Fruit fly (Drosophila melanogaster) whole organism, embryonic: ENCODE results near the gene MESR6.
A peak's percentile ranks its signal among the peaks of the same experiment; 100 is the strongest.

Experiments
- CG2199 ChIP-seq: fragments of 200-800 bp; sonication (Bioruptor generic); IDR thresholded peaks from 3 replicates; pipeline ENCODE4 v1.3.6; 2022; ENCODE audit warnings: missing biosample characterization, missing genetic modification characterization
- CG4424 ChIP-seq: fragments of 200-800 bp; sonication (Bioruptor generic); optimal IDR thresholded peaks from 3 replicates; lab custom pipeline; 2016; ENCODE audit warnings: missing biosample characterization, missing genetic modification characterization
- CG5953 ChIP-seq: fragments of 200-800 bp; sonication (Bioruptor generic); IDR thresholded peaks from 2 replicates; pipeline ENCODE4 v1.3.6; 2022; ENCODE audit warnings: missing biosample characterization, missing genetic modification characterization
- Six4 ChIP-seq: fragments of 200-800 bp; sonication (Bioruptor generic); optimal IDR thresholded peaks from 2 replicates; lab custom pipeline; 2016; ENCODE audit warnings: missing biosample characterization, missing genetic modification characterization
- ap ChIP-seq: fragments of 200-800 bp; sonication (Bioruptor generic); IDR thresholded peaks from 2 replicates; pipeline ENCODE4 v1.3.6; 2022; ENCODE audit warnings: missing biosample characterization, missing genetic modification characterization
- ase ChIP-seq: fragments of 200-800 bp; sonication (Bioruptor generic); IDR thresholded peaks from 3 replicates; pipeline ENCODE4 v1.3.6; 2022; ENCODE audit warnings: missing biosample characterization, missing genetic modification characterization
- ato ChIP-seq: fragments of 200-800 bp; sonication (Bioruptor generic); IDR thresholded peaks from 2 replicates; pipeline ENCODE4 v1.3.6; 2022; ENCODE audit warnings: missing biosample characterization, missing genetic modification characterization; ENCODE audit not compliant: partially characterized antibody
- fd3F ChIP-seq: fragments of 200-800 bp; sonication (Bioruptor generic); optimal IDR thresholded peaks from 2 replicates; lab custom pipeline; 2018; ENCODE audit warnings: missing biosample characterization, mild to moderate bottlenecking, missing genetic modification characterization, moderate library complexity
- fd96Cb ChIP-seq: fragments of 200-800 bp; sonication (Bioruptor generic); optimal IDR thresholded peaks from 2 replicates; lab custom pipeline; 2018; ENCODE audit warnings: missing biosample characterization, mild to moderate bottlenecking, missing genetic modification characterization, moderate library complexity
- insv ChIP-seq, 2 experiments: fragments of 200-800 bp; sonication (Bioruptor generic); optimal IDR thresholded peaks; 3 replicates each; lab custom pipeline; 2016 to 2018; ENCODE audit warnings: missing biosample characterization in 2 of 2, missing genetic modification characterization in 2 of 2
- pho ChIP-seq: fragments of 200-800 bp; sonication (Bioruptor generic); optimal IDR thresholded peaks from 2 replicates; lab custom pipeline; 2016; ENCODE audit warnings: missing biosample characterization, missing genetic modification characterization
- slou ChIP-seq: fragments of 200-800 bp; sonication (Bioruptor generic); optimal IDR thresholded peaks from 3 replicates; lab custom pipeline; 2016; ENCODE audit warnings: missing biosample characterization, missing genetic modification characterization
- sna ChIP-seq: fragments of 200-800 bp; sonication (Bioruptor generic); IDR thresholded peaks from 2 replicates; pipeline ENCODE4 v1.3.6; 2022; ENCODE audit warnings: missing biosample characterization, missing genetic modification characterization; ENCODE audit not compliant: partially characterized antibody
- tna ChIP-seq: fragments of 200-800 bp; sonication (Bioruptor generic); IDR thresholded peaks from 2 replicates; pipeline ENCODE4 v1.3.6; 2022; ENCODE audit warnings: missing biosample characterization, missing genetic modification characterization; ENCODE audit not compliant: partially characterized antibody

DNA sequence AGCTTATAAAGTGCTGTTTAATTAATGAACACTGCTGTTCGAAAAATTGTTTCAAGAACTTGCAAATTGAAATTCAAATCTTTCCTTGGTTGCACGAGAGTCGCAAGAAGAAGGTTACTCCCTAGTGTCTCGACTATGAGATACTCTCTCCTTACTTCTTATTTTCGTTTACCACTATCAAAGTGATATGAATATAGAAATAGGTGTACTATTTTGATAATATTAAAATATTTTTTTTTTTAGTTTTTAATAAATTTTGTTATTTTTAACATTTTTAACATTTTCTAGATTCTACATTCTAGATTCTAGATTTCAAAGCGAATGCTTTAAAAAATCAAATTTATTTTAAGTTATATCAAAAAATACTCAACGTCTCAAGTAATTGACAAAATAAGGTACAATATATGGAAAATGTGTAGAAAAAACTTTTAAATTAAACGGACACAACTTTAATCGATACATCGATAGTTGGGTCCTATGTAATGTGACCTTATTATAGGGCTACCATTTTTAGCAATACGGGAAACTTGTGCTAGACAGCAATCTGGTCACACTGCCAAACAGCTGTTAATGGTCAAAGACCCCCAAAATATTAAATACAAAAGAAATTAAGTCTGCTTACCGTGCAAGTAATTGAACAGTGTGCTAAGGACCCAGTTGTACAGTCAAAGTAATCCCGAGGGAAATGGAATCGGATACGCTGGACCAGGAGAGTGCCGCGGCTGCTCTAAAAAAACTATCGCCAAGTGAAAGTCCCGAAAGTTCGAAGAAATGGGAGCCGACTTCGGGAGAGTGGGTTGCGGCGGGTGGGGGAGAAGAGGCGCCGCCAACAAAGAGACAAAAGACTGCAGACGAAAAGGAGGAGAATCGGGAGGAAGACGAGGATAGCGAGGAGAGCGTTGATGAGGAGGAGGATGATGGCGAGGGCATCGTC, at the start of gene MESR6:
- TF ChIP-seq tna: peak; percentile 58
- TF ChIP-seq Six4 (GFP tag; lab: Kevin White, UChicago): no peak
- TF ChIP-seq slou: no peak
- TF ChIP-seq ase (GFP tag; lab: Robert Waterston, UW): no peak
- no peak for TF ChIP-seq CG4424 (GFP tag; lab: Kevin White, UChicago)
- peak; percentile 31; the same call in 1 of the 2 replicates for TF ChIP-seq ap (GFP tag; lab: Robert Waterston, UW)
- peak; percentile 23 for TF ChIP-seq fd3F
- TF ChIP-seq fd96Cb: no peak
- peak; percentile 75 for TF ChIP-seq sna
- peak; percentile 58 for TF ChIP-seq ato (GFP tag; lab: Robert Waterston, UW)
- no peak for TF ChIP-seq CG2199 (GFP tag; lab: Robert Waterston, UW)
- TF ChIP-seq insv (GFP tag; optimal IDR thresholded peaks at IDR 0.05; lab: Kevin White, UChicago): peak in 1 of 2 experiments; percentile 24
- TF ChIP-seq pho (GFP tag; lab: Kevin White, UChicago): no peak
- TF ChIP-seq CG5953: no peak
